Fruit fly (Drosophila melanogaster) whole organism, wandering third instar larva: ENCODE data around the gene CG32052.

Source experiments
- Abd-B ChIP-seq: fragments of >200 bp; optimal IDR thresholded peaks from 2 replicates; lab custom pipeline; 2017; ENCODE audit warnings: missing biosample characterization, missing genetic modification characterization
- CG32264 ChIP-seq: fragments of 200-800 bp; sonication (Bioruptor generic); optimal IDR thresholded peaks from 2 replicates; lab custom pipeline; 2016; ENCODE audit warnings: missing biosample characterization, missing genetic modification characterization
- CG9705 ChIP-seq: fragments of 200-800 bp; sonication (Bioruptor generic); optimal IDR thresholded peaks from 2 replicates; lab custom pipeline; 2018; ENCODE audit warnings: missing biosample characterization, mild to moderate bottlenecking, missing genetic modification characterization
- CrebA ChIP-seq: fragments of 200-800 bp; sonication (Bioruptor generic); optimal IDR thresholded peaks from 2 replicates; lab custom pipeline; 2016; ENCODE audit warnings: missing biosample characterization, mild to moderate bottlenecking, missing genetic modification characterization, borderline replicate concordance
- Dfd ChIP-seq: fragments of >200 bp; optimal IDR thresholded peaks from 2 replicates; lab custom pipeline; 2017; ENCODE audit warnings: missing biosample characterization, missing genetic modification characterization
- Dif ChIP-seq: fragments of 200-275, 200-300 bp; sonication (Bioruptor generic); optimal IDR thresholded peaks from 2 replicates; lab custom pipeline; 2018; ENCODE audit warnings: missing biosample characterization, missing genetic modification characterization; ENCODE audit not compliant: partially characterized antibody
- GATAd ChIP-seq: sonication (Bioruptor generic); optimal IDR thresholded peaks from 2 replicates; lab custom pipeline; 2016; ENCODE audit warnings: missing biosample characterization, missing genetic modification characterization
- HLH106 ChIP-seq: fragments of 200-800 bp; optimal IDR thresholded peaks from 3 replicates; lab custom pipeline; 2019; ENCODE audit warnings: missing biosample characterization, mild to moderate bottlenecking, missing genetic modification characterization, moderate library complexity
- Hnf4 ChIP-seq: fragments of 200-800 bp; sonication (Bioruptor generic); optimal IDR thresholded peaks from 2 replicates; lab custom pipeline; 2016; ENCODE audit warnings: missing biosample characterization, mild to moderate bottlenecking, missing genetic modification characterization
- Hr78 ChIP-seq: fragments of >200 bp; optimal IDR thresholded peaks from 2 replicates; lab custom pipeline; 2017; ENCODE audit warnings: missing biosample characterization, missing genetic modification characterization
- Jra ChIP-seq: sonication (Bioruptor generic); optimal IDR thresholded peaks from 2 replicates; lab custom pipeline; 2016; ENCODE audit warnings: missing biosample characterization, missing genetic modification characterization
- Mio ChIP-seq: sonication (Bioruptor generic); optimal IDR thresholded peaks from 2 replicates; lab custom pipeline; 2016; ENCODE audit warnings: missing biosample characterization, missing genetic modification characterization
- Myc ChIP-seq: fragments of >200 bp; optimal IDR thresholded peaks from 2 replicates; lab custom pipeline; 2017
- N ChIP-seq: fragments of >200 bp; optimal IDR thresholded peaks from 2 replicates; lab custom pipeline; 2018; ENCODE audit warnings: missing biosample characterization, missing external identifiers, missing genetic modification characterization
- OdsH ChIP-seq: fragments of 200-800 bp; sonication (Bioruptor generic); optimal IDR thresholded peaks from 2 replicates; lab custom pipeline; 2016; ENCODE audit warnings: missing biosample characterization, mild to moderate bottlenecking, missing genetic modification characterization
- Rel ChIP-seq, 2 experiments: fragments of 200-800 bp; sonication (Bioruptor generic) in 1 of 2; optimal IDR thresholded peaks; 2 replicates in 1 of 2; 3 replicates in 1 of 2; lab custom pipeline; 2016 to 2019; ENCODE audit warnings: mild to moderate bottlenecking in 2 of 2, missing biosample characterization in 2 of 2, missing genetic modification characterization in 2 of 2, moderate library complexity in 1 of 2
- Sp1 ChIP-seq: fragments of 200-800 bp; sonication (Bioruptor generic); optimal IDR thresholded peaks from 3 replicates; lab custom pipeline; 2019; ENCODE audit warnings: missing biosample characterization, mild to moderate bottlenecking, missing genetic modification characterization, moderate library complexity
- br ChIP-seq: fragments of 200-800 bp; sonication (Bioruptor generic); optimal IDR thresholded peaks from 2 replicates; lab custom pipeline; 2016; ENCODE audit warnings: missing biosample characterization, missing genetic modification characterization
- brk ChIP-seq: fragments of 200-800 bp; sonication (Bioruptor generic); optimal IDR thresholded peaks from 2 replicates; lab custom pipeline; 2016; ENCODE audit warnings: missing biosample characterization, mild to moderate bottlenecking, missing genetic modification characterization
- dl ChIP-seq, 2 experiments: fragments of 175-275, 200-275 bp in 1 of 2; fragments of 200-275 bp in 1 of 2; sonication (Bioruptor generic); optimal IDR thresholded peaks; lab custom pipeline; 2018; ENCODE audit warnings: mild to moderate bottlenecking in 2 of 2, missing biosample characterization in 2 of 2, missing genetic modification characterization in 2 of 2, moderate library complexity in 2 of 2; ENCODE audit not compliant: partially characterized antibody in 2 of 2, insufficient read depth in 1 of 2
- dmrt93B ChIP-seq: fragments of 200-800 bp; sonication (Bioruptor generic); optimal IDR thresholded peaks from 2 replicates; lab custom pipeline; 2018; ENCODE audit warnings: missing biosample characterization, mild to moderate bottlenecking, missing genetic modification characterization
- dsf ChIP-seq: sonication (Bioruptor generic); optimal IDR thresholded peaks from 2 replicates; lab custom pipeline; 2016; ENCODE audit warnings: missing biosample characterization, missing genetic modification characterization, borderline replicate concordance
- ey ChIP-seq: fragments of 200-800 bp; sonication (Bioruptor generic); optimal IDR thresholded peaks from 2 replicates; lab custom pipeline; 2016; ENCODE audit warnings: missing biosample characterization, missing genetic modification characterization
- foxo ChIP-seq, 2 experiments: fragments of 200-800 bp; sonication (Bioruptor generic); optimal IDR thresholded peaks; 2 replicates in 1 of 2; 3 replicates in 1 of 2; lab custom pipeline; 2016 to 2017; ENCODE audit warnings: missing biosample characterization in 2 of 2, missing genetic modification characterization in 2 of 2
- fru ChIP-seq: fragments of 200-800 bp; sonication (Bioruptor generic); optimal IDR thresholded peaks from 3 replicates; lab custom pipeline; 2016; ENCODE audit warnings: missing biosample characterization, mild to moderate bottlenecking, missing genetic modification characterization
- h ChIP-seq: fragments of 200-800 bp; sonication (Bioruptor generic); optimal IDR thresholded peaks from 3 replicates; lab custom pipeline; 2016; ENCODE audit warnings: missing biosample characterization, mild to moderate bottlenecking, missing genetic modification characterization
- jim ChIP-seq: fragments of 175-275, 200-325 bp; sonication (Bioruptor generic); optimal IDR thresholded peaks from 2 replicates; lab custom pipeline; 2016; ENCODE audit warnings: missing biosample characterization, mild to moderate bottlenecking, missing genetic modification characterization
- lola ChIP-seq: fragments of >200 bp; optimal IDR thresholded peaks from 2 replicates; lab custom pipeline; 2017; ENCODE audit warnings: missing biosample characterization, missing genetic modification characterization
- pan ChIP-seq: fragments of >200 bp; optimal IDR thresholded peaks from 2 replicates; lab custom pipeline; 2017
- psq ChIP-seq: fragments of 200-800 bp; sonication (Bioruptor generic); optimal IDR thresholded peaks from 3 replicates; lab custom pipeline; 2017; ENCODE audit warnings: missing biosample characterization, mild to moderate bottlenecking, missing genetic modification characterization, moderate library complexity
- rgr ChIP-seq: fragments of 200-800 bp; sonication (Bioruptor generic); optimal IDR thresholded peaks from 3 replicates; lab custom pipeline; 2016; ENCODE audit warnings: missing biosample characterization, mild to moderate bottlenecking, missing genetic modification characterization
- sage ChIP-seq: fragments of 200-800 bp; sonication (Bioruptor generic); optimal IDR thresholded peaks from 2 replicates; lab custom pipeline; 2016; ENCODE audit warnings: missing biosample characterization, mild to moderate bottlenecking, missing genetic modification characterization
- sv ChIP-seq: fragments of 200-800 bp; sonication (Bioruptor generic); optimal IDR thresholded peaks from 3 replicates; lab custom pipeline; 2016; ENCODE audit warnings: missing biosample characterization, missing genetic modification characterization
- tai ChIP-seq: sonication (Bioruptor generic); optimal IDR thresholded peaks from 2 replicates; lab custom pipeline; 2016; ENCODE audit warnings: missing biosample characterization, missing genetic modification characterization
- usp ChIP-seq: fragments of >200 bp; optimal IDR thresholded peaks from 2 replicates; lab custom pipeline; 2017; ENCODE audit warnings: missing biosample characterization, missing genetic modification characterization
- woc ChIP-seq: sonication (Bioruptor generic); optimal IDR thresholded peaks from 2 replicates; lab custom pipeline; 2016; ENCODE audit warnings: missing biosample characterization, mild to moderate bottlenecking, missing genetic modification characterization

CG32052 gene

DNA sequence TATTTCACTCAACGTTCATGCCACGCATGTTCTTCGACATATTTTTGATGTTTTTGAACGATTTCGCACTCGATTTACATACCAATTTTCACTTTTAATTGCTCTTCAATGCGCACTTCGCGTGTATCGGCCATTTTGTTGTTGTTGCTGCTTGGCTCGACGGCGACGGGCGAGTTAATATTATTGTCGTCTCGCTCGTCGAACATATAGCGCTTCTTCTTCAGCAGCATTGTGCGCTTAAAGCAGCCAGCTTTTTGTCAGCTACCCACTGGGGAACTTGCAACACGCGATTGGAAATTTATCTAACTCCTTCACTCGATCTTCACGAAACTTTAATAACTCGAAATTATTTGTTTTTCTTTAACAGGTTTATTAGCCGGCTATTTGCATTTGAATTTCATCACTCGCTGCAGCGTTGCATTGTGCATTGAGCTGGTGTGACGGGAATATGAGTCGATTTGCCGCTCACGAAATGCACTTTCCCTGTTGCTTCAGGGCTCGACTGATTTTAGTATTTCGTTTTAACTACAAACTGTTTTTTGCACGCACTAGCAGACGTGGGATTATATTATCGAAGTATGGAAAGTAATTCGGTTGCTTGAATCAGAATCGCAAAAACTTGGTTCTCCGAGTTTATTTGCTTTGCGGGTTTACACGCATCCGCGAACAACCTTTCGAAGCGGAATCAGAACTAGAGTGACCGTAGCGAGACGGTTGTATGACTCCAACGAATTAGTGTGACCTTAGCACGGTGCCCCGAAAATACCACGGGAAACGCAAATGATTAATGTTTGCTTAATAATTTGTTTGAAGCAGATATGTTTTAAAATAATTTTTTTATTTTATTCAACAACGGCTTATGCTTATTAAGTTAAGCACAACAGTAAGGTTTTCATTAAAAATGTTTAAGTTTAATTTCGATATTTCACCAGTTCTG is 68.0 kb downstream of the CG32052 start, which contains the start of gene RasGAP1:
Gene RasGAP1 (minus strand): TSS at position 703 of the 937 bp plus-strand sequence.
- TF ChIP-seq Dfd: no peak
- TF ChIP-seq sage (GFP tag; lab: Kevin White, UChicago): peak; percentile 14
- TF ChIP-seq CrebA: no peak
- TF ChIP-seq Myc (lab: Kevin White, UChicago): peak; percentile 32
- peak; percentile 35 for TF ChIP-seq Sp1 (GFP tag; lab: Kevin White, UChicago)
- peak; percentile 34 for TF ChIP-seq psq
- no peak for TF ChIP-seq Rel (GFP tag; optimal IDR thresholded peaks at IDR 0.05; lab: Kevin White, UChicago)
- peak; percentile 13 for TF ChIP-seq Rel (tag; optimal IDR thresholded peaks at IDR 0.05; lab: Kevin White, UChicago)
- TF ChIP-seq Dif (GFP tag; lab: Kevin White, UChicago): peak; percentile 90
- peak; percentile 20 to 53 for TF ChIP-seq dl (GFP tag; optimal IDR thresholded peaks at IDR 0.05; lab: Kevin White, UChicago; ENCODE audit: insufficient read depth in 1 of 2, partially characterized antibody in 2 of 2)

DNA sequence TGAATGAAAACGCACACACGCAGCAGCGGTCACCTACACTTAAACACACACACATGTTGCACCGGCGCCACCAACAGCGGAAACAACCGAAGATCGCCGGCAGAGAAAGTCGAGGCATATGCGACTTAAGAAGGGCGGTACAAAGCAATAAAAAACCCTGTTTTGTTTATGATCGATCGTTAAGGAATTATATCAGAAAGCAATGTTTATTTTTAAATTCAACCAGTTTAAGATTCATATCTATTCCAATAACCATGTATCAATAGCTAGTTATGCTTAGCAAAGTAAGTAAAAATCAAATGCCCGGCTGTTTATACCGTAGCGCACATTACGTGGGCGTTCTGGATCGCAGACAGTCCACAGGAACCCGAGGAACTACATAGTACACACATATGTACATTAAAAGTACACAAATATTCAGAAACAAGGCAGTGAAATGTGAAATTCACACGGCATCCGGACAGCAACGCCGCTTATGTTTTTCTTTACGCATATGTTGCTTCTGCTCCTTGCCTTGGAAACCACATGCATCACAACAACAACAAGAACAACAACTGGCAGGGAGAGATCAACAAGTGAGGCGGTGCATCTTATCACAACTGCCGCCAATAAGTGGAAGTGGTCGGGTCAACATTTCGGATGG is 69.1 kb downstream of the CG32052 start:
- TF ChIP-seq Hnf4 (GFP tag; lab: Kevin White, UChicago) (peak; percentile 89), Jra (GFP tag; lab: Kevin White, UChicago) (peak; percentile 83), GATAd (GFP tag; lab: Kevin White, UChicago) (no peak), fru (GFP tag; lab: Kevin White, UChicago) (peak; percentile 98), CG9705 (GFP tag; lab: Kevin White, UChicago) (peak; percentile 91), rgr (GFP tag; lab: Kevin White, UChicago) (peak; percentile 92), Hr78 (no peak), dl (GFP tag; optimal IDR thresholded peaks at IDR 0.05; lab: Kevin White, UChicago; ENCODE audit: insufficient read depth in 1 of 2, partially characterized antibody in 2 of 2) (no peak), CG32264 (GFP tag; lab: Kevin White, UChicago) (peak; percentile 94), dsf (peak; percentile 37), foxo (GFP tag; optimal IDR thresholded peaks at IDR 0.05; lab: Kevin White, UChicago) (peak; percentile 81 to 97), Mio (peak; percentile 56), OdsH (GFP tag; lab: Kevin White, UChicago) (peak; percentile 93), psq (peak; percentile 84), Rel (GFP tag; optimal IDR thresholded peaks at IDR 0.05; lab: Kevin White, UChicago) (peak; percentile 74), Rel (tag; optimal IDR thresholded peaks at IDR 0.05; lab: Kevin White, UChicago) (peak; percentile 64), pan (lab: Kevin White, UChicago) (no peak), ey (GFP tag; lab: Kevin White, UChicago) (peak; percentile 95), br (GFP tag; lab: Kevin White, UChicago) (peak; percentile 97), lola (no peak), sage (GFP tag; lab: Kevin White, UChicago) (peak; percentile 82), woc (GFP tag; lab: Kevin White, UChicago) (peak; percentile 91), Abd-B (GFP tag; lab: Kevin White, UChicago) (no peak), dmrt93B (peak; percentile 91), h (GFP tag; lab: Kevin White, UChicago) (peak; percentile 98), Dif (GFP tag; lab: Kevin White, UChicago) (no peak), jim (GFP tag; lab: Kevin White, UChicago) (no peak), HLH106 (tag; lab: Kevin White, UChicago) (peak; percentile 94), Sp1 (GFP tag; lab: Kevin White, UChicago) (peak; percentile 93), sv (GFP tag; lab: Kevin White, UChicago) (peak; percentile 96), usp (GFP tag; lab: Kevin White, UChicago) (no peak), tai (GFP tag; lab: Kevin White, UChicago) (no peak), N (GFP tag; lab: Kevin White, UChicago) (no peak), CrebA (no peak), brk (GFP tag; lab: Kevin White, UChicago) (peak; percentile 55)
